Fruit fly (Drosophila melanogaster) whole organism, adult: ENCODE measurements around the gene Uvrag.

Experiments used
- CG14711 ChIP-seq: fragments of 200-800 bp; sonication (Bioruptor generic); optimal IDR thresholded peaks from 2 replicates; lab custom pipeline; 2018; ENCODE audit warnings: missing biosample characterization, mild to moderate bottlenecking, missing genetic modification characterization, moderate library complexity
- CG33017 ChIP-seq: fragments of 200-800 bp; sonication (Bioruptor generic); optimal IDR thresholded peaks from 2 replicates; lab custom pipeline; 2018; ENCODE audit warnings: missing biosample characterization, mild to moderate bottlenecking, missing genetic modification characterization, moderate library complexity
- Crg-1 ChIP-seq: fragments of 200-800 bp; sonication (Bioruptor generic); optimal IDR thresholded peaks from 2 replicates; lab custom pipeline; 2016; ENCODE audit warnings: missing biosample characterization, missing genetic modification characterization
- Mnt ChIP-seq: fragments of 200-800 bp; sonication (Bioruptor generic); optimal IDR thresholded peaks from 2 replicates; lab custom pipeline; 2016; ENCODE audit warnings: missing biosample characterization, mild to moderate bottlenecking, missing genetic modification characterization
- bab1 ChIP-seq: fragments of 200-800 bp; sonication (Bioruptor generic); optimal IDR thresholded peaks from 3 replicates; lab custom pipeline; 2019; ENCODE audit warnings: missing biosample characterization, mild to moderate bottlenecking, missing genetic modification characterization, moderate library complexity
- kay ChIP-seq: fragments of 200-800 bp; sonication (Bioruptor generic); peaks from one replicate; lab custom pipeline; 2016; ENCODE audit warnings: missing biosample characterization, missing genetic modification characterization, borderline replicate concordance
- toe ChIP-seq: fragments of 200-800 bp; sonication (Bioruptor generic); optimal IDR thresholded peaks from 2 replicates; lab custom pipeline; 2016; ENCODE audit warnings: missing biosample characterization, missing genetic modification characterization

DNA sequence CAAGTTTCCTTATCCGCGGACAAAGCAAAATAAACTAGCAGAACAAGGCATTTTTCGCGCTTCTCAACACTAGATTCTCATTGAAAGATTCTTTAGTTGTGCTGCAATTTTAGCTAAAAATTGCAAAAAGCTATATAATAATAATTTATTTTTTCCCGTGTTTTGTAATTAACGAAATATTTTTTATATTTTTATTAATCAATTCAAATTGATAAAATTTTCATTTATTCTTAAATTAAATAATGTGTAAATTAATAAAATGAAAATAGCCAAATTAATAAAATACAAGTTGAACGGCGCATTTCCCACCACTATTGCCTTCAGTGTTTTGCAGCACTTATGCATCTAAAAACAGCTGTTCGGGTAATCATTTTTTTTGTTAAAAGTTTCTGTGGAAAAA lies at the start of gene Uvrag, which contains the start of gene Drep4:
- TF ChIP-seq CG33017 (tag; lab: Kevin White, UChicago) (peak; percentile 55), CG14711 (tag; lab: Kevin White, UChicago) (peak; percentile 80), Mnt (GFP tag; lab: Kevin White, UChicago) (peak; percentile 37), bab1 (GFP tag; lab: Kevin White, UChicago) (peak; percentile 55), toe (GFP tag; lab: Kevin White, UChicago) (peak; percentile 55), Crg-1 (GFP tag; lab: Kevin White, UChicago) (peak; percentile 65), kay (GFP tag; lab: Kevin White, UChicago) (no peak)
